Fruit fly (Drosophila melanogaster) whole organism, wandering third instar larva: ENCODE results near the gene CG15803.
A peak's percentile ranks its signal among the peaks of the same experiment; 100 is the strongest.

Experiments
- Abd-B ChIP-seq: fragments of >200 bp; optimal IDR thresholded peaks from 2 replicates; lab custom pipeline; 2017; ENCODE audit warnings: missing biosample characterization, missing genetic modification characterization
- CG32264 ChIP-seq: fragments of 200-800 bp; sonication (Bioruptor generic); optimal IDR thresholded peaks from 2 replicates; lab custom pipeline; 2016; ENCODE audit warnings: missing biosample characterization, missing genetic modification characterization
- CG9705 ChIP-seq: fragments of 200-800 bp; sonication (Bioruptor generic); optimal IDR thresholded peaks from 2 replicates; lab custom pipeline; 2018; ENCODE audit warnings: missing biosample characterization, mild to moderate bottlenecking, missing genetic modification characterization
- CrebA ChIP-seq: fragments of 200-800 bp; sonication (Bioruptor generic); optimal IDR thresholded peaks from 2 replicates; lab custom pipeline; 2016; ENCODE audit warnings: missing biosample characterization, mild to moderate bottlenecking, missing genetic modification characterization, borderline replicate concordance
- Dfd ChIP-seq: fragments of >200 bp; optimal IDR thresholded peaks from 2 replicates; lab custom pipeline; 2017; ENCODE audit warnings: missing biosample characterization, missing genetic modification characterization
- Dif ChIP-seq: fragments of 200-275, 200-300 bp; sonication (Bioruptor generic); optimal IDR thresholded peaks from 2 replicates; lab custom pipeline; 2018; ENCODE audit warnings: missing biosample characterization, missing genetic modification characterization; ENCODE audit not compliant: partially characterized antibody
- GATAd ChIP-seq: sonication (Bioruptor generic); optimal IDR thresholded peaks from 2 replicates; lab custom pipeline; 2016; ENCODE audit warnings: missing biosample characterization, missing genetic modification characterization
- HLH106 ChIP-seq: fragments of 200-800 bp; optimal IDR thresholded peaks from 3 replicates; lab custom pipeline; 2019; ENCODE audit warnings: missing biosample characterization, mild to moderate bottlenecking, missing genetic modification characterization, moderate library complexity
- Hnf4 ChIP-seq: fragments of 200-800 bp; sonication (Bioruptor generic); optimal IDR thresholded peaks from 2 replicates; lab custom pipeline; 2016; ENCODE audit warnings: missing biosample characterization, mild to moderate bottlenecking, missing genetic modification characterization
- Hr78 ChIP-seq: fragments of >200 bp; optimal IDR thresholded peaks from 2 replicates; lab custom pipeline; 2017; ENCODE audit warnings: missing biosample characterization, missing genetic modification characterization
- Hr83 ChIP-seq: fragments of 200-300 bp; sonication (Bioruptor generic); optimal IDR thresholded peaks from 2 replicates; lab custom pipeline; 2016; ENCODE audit warnings: missing biosample characterization, mild to moderate bottlenecking, missing genetic modification characterization, moderate library complexity; ENCODE audit not compliant: poor library complexity, severe bottlenecking
- Jra ChIP-seq: sonication (Bioruptor generic); optimal IDR thresholded peaks from 2 replicates; lab custom pipeline; 2016; ENCODE audit warnings: missing biosample characterization, missing genetic modification characterization
- Mio ChIP-seq: sonication (Bioruptor generic); optimal IDR thresholded peaks from 2 replicates; lab custom pipeline; 2016; ENCODE audit warnings: missing biosample characterization, missing genetic modification characterization
- Myc ChIP-seq: fragments of >200 bp; optimal IDR thresholded peaks from 2 replicates; lab custom pipeline; 2017
- N ChIP-seq: fragments of >200 bp; optimal IDR thresholded peaks from 2 replicates; lab custom pipeline; 2018; ENCODE audit warnings: missing biosample characterization, missing external identifiers, missing genetic modification characterization
- OdsH ChIP-seq: fragments of 200-800 bp; sonication (Bioruptor generic); optimal IDR thresholded peaks from 2 replicates; lab custom pipeline; 2016; ENCODE audit warnings: missing biosample characterization, mild to moderate bottlenecking, missing genetic modification characterization
- Rel ChIP-seq, 2 experiments: fragments of 200-800 bp; sonication (Bioruptor generic) in 1 of 2; optimal IDR thresholded peaks; 2 replicates in 1 of 2; 3 replicates in 1 of 2; lab custom pipeline; 2016 to 2019; ENCODE audit warnings: mild to moderate bottlenecking in 2 of 2, missing biosample characterization in 2 of 2, missing genetic modification characterization in 2 of 2, moderate library complexity in 1 of 2
- Sp1 ChIP-seq: fragments of 200-800 bp; sonication (Bioruptor generic); optimal IDR thresholded peaks from 3 replicates; lab custom pipeline; 2019; ENCODE audit warnings: missing biosample characterization, mild to moderate bottlenecking, missing genetic modification characterization, moderate library complexity
- Vsx2 ChIP-seq: fragments of 200-300, 225-300 bp; sonication (Bioruptor generic); optimal IDR thresholded peaks from 2 replicates; lab custom pipeline; 2018; ENCODE audit warnings: missing biosample characterization, missing genetic modification characterization; ENCODE audit not compliant: partially characterized antibody
- br ChIP-seq: fragments of 200-800 bp; sonication (Bioruptor generic); optimal IDR thresholded peaks from 2 replicates; lab custom pipeline; 2016; ENCODE audit warnings: missing biosample characterization, missing genetic modification characterization
- brk ChIP-seq: fragments of 200-800 bp; sonication (Bioruptor generic); optimal IDR thresholded peaks from 2 replicates; lab custom pipeline; 2016; ENCODE audit warnings: missing biosample characterization, mild to moderate bottlenecking, missing genetic modification characterization
- dl ChIP-seq, 2 experiments: fragments of 175-275, 200-275 bp in 1 of 2; fragments of 200-275 bp in 1 of 2; sonication (Bioruptor generic); optimal IDR thresholded peaks; lab custom pipeline; 2018; ENCODE audit warnings: mild to moderate bottlenecking in 2 of 2, missing biosample characterization in 2 of 2, missing genetic modification characterization in 2 of 2, moderate library complexity in 2 of 2; ENCODE audit not compliant: partially characterized antibody in 2 of 2, insufficient read depth in 1 of 2
- dmrt93B ChIP-seq: fragments of 200-800 bp; sonication (Bioruptor generic); optimal IDR thresholded peaks from 2 replicates; lab custom pipeline; 2018; ENCODE audit warnings: missing biosample characterization, mild to moderate bottlenecking, missing genetic modification characterization
- dsf ChIP-seq: sonication (Bioruptor generic); optimal IDR thresholded peaks from 2 replicates; lab custom pipeline; 2016; ENCODE audit warnings: missing biosample characterization, missing genetic modification characterization, borderline replicate concordance
- ey ChIP-seq: fragments of 200-800 bp; sonication (Bioruptor generic); optimal IDR thresholded peaks from 2 replicates; lab custom pipeline; 2016; ENCODE audit warnings: missing biosample characterization, missing genetic modification characterization
- foxo ChIP-seq, 2 experiments: fragments of 200-800 bp; sonication (Bioruptor generic); optimal IDR thresholded peaks; 2 replicates in 1 of 2; 3 replicates in 1 of 2; lab custom pipeline; 2016 to 2017; ENCODE audit warnings: missing biosample characterization in 2 of 2, missing genetic modification characterization in 2 of 2
- fru ChIP-seq: fragments of 200-800 bp; sonication (Bioruptor generic); optimal IDR thresholded peaks from 3 replicates; lab custom pipeline; 2016; ENCODE audit warnings: missing biosample characterization, mild to moderate bottlenecking, missing genetic modification characterization
- h ChIP-seq: fragments of 200-800 bp; sonication (Bioruptor generic); optimal IDR thresholded peaks from 3 replicates; lab custom pipeline; 2016; ENCODE audit warnings: missing biosample characterization, mild to moderate bottlenecking, missing genetic modification characterization
- jim ChIP-seq: fragments of 175-275, 200-325 bp; sonication (Bioruptor generic); optimal IDR thresholded peaks from 2 replicates; lab custom pipeline; 2016; ENCODE audit warnings: missing biosample characterization, mild to moderate bottlenecking, missing genetic modification characterization
- lola ChIP-seq: fragments of >200 bp; optimal IDR thresholded peaks from 2 replicates; lab custom pipeline; 2017; ENCODE audit warnings: missing biosample characterization, missing genetic modification characterization
- pan ChIP-seq: fragments of >200 bp; optimal IDR thresholded peaks from 2 replicates; lab custom pipeline; 2017
- psq ChIP-seq: fragments of 200-800 bp; sonication (Bioruptor generic); optimal IDR thresholded peaks from 3 replicates; lab custom pipeline; 2017; ENCODE audit warnings: missing biosample characterization, mild to moderate bottlenecking, missing genetic modification characterization, moderate library complexity
- rgr ChIP-seq: fragments of 200-800 bp; sonication (Bioruptor generic); optimal IDR thresholded peaks from 3 replicates; lab custom pipeline; 2016; ENCODE audit warnings: missing biosample characterization, mild to moderate bottlenecking, missing genetic modification characterization
- sage ChIP-seq: fragments of 200-800 bp; sonication (Bioruptor generic); optimal IDR thresholded peaks from 2 replicates; lab custom pipeline; 2016; ENCODE audit warnings: missing biosample characterization, mild to moderate bottlenecking, missing genetic modification characterization
- sv ChIP-seq: fragments of 200-800 bp; sonication (Bioruptor generic); optimal IDR thresholded peaks from 3 replicates; lab custom pipeline; 2016; ENCODE audit warnings: missing biosample characterization, missing genetic modification characterization
- tai ChIP-seq: sonication (Bioruptor generic); optimal IDR thresholded peaks from 2 replicates; lab custom pipeline; 2016; ENCODE audit warnings: missing biosample characterization, missing genetic modification characterization
- usp ChIP-seq: fragments of >200 bp; optimal IDR thresholded peaks from 2 replicates; lab custom pipeline; 2017; ENCODE audit warnings: missing biosample characterization, missing genetic modification characterization
- woc ChIP-seq: sonication (Bioruptor generic); optimal IDR thresholded peaks from 2 replicates; lab custom pipeline; 2016; ENCODE audit warnings: missing biosample characterization, mild to moderate bottlenecking, missing genetic modification characterization

Gene CG15803

dm6 chr3R:18360630-18361260 is at the start of gene CG15803:
TSS of gene CG15803 (minus strand) at chr3R:18360728.
- TF ChIP-seq ey (no peak), tai (no peak), OdsH (no peak), Vsx2 (GFP tag; lab: Kevin White, UChicago) (peak; percentile 37), jim (no peak), Hr83 (no peak)

dm6 chr3R:18404713-18405112 is 44.2 kb upstream of the CG15803 start, which contains the start of gene CG7685:
TSS of gene CG7685 (plus strand) at chr3R:18404940.
- TF ChIP-seq Sp1 (GFP tag; lab: Kevin White, UChicago) (peak; percentile 74), CG32264 (GFP tag; lab: Kevin White, UChicago) (peak; percentile 47), sv (GFP tag; lab: Kevin White, UChicago) (peak; percentile 43), CG9705 (GFP tag; lab: Kevin White, UChicago) (peak; percentile 71), pan (no peak), tai (no peak), Hr83 (peak; percentile 86), foxo (GFP tag; optimal IDR thresholded peaks at IDR 0.05; lab: Kevin White, UChicago) (peak in 1 of 2 experiments; percentile 80), br (GFP tag; lab: Kevin White, UChicago) (peak; percentile 80), dsf (GFP tag; lab: Kevin White, UChicago) (peak; percentile 18), Hr78 (GFP tag; lab: Kevin White, UChicago) (no peak), usp (GFP tag; lab: Kevin White, UChicago) (no peak), OdsH (peak; percentile 62), fru (GFP tag; lab: Kevin White, UChicago) (peak; percentile 68), lola (GFP tag; lab: Kevin White, UChicago) (no peak), Myc (lab: Kevin White, UChicago) (no peak), Dif (GFP tag; lab: Kevin White, UChicago) (no peak), Rel (GFP tag; optimal IDR thresholded peaks at IDR 0.05; lab: Kevin White, UChicago) (no peak), Rel (tag; optimal IDR thresholded peaks at IDR 0.05; lab: Kevin White, UChicago) (peak; percentile 54), h (GFP tag; lab: Kevin White, UChicago) (peak; percentile 76), Mio (peak; percentile 15), GATAd (GFP tag; lab: Kevin White, UChicago) (no peak), CrebA (GFP tag; lab: Kevin White, UChicago) (no peak), Abd-B (no peak), woc (GFP tag; lab: Kevin White, UChicago) (peak; percentile 72), Jra (GFP tag; lab: Kevin White, UChicago) (peak; percentile 82), Dfd (GFP tag; lab: Kevin White, UChicago) (no peak), ey (peak; percentile 68), Hnf4 (peak; percentile 92), jim (no peak), dmrt93B (GFP tag; lab: Kevin White, UChicago) (no peak), rgr (GFP tag; lab: Kevin White, UChicago) (peak; percentile 81), HLH106 (peak; percentile 69), psq (GFP tag; lab: Kevin White, UChicago) (peak; percentile 22), Vsx2 (GFP tag; lab: Kevin White, UChicago) (no peak), dl (GFP tag; optimal IDR thresholded peaks at IDR 0.05; lab: Kevin White, UChicago; ENCODE audit: insufficient read depth in 1 of 2, partially characterized antibody in 2 of 2) (no peak), N (GFP tag; lab: Kevin White, UChicago) (no peak), sage (GFP tag; lab: Kevin White, UChicago) (no peak), brk (GFP tag; lab: Kevin White, UChicago) (no peak)
